Fruit fly (Drosophila melanogaster): ENCODE results near the gene PGS1.

Gene PGS1

dm6 chr3R:18745961-18746468, at the start of gene PGS1, which contains the start of gene gwl (continued):
- TF ChIP-seq Nf-YC (tag; optimal IDR thresholded peaks at IDR 0.05) (no peak), hkb (optimal IDR thresholded peaks at IDR 0.05) (no peak), hkb (GFP tag; IDR thresholded peaks at IDR 0.05) (peak; percentile 65), mld (GFP tag; IDR thresholded peaks at IDR 0.05; ENCODE audit: partially characterized antibody) (no peak), CG9609 (GFP tag; optimal IDR thresholded peaks at IDR 0.05) (peak; percentile 25), fru (optimal IDR thresholded peaks at IDR 0.05) (no peak), CG5953 (GFP tag; IDR thresholded peaks at IDR 0.05) (0 out of 2 replicates have a peak, but pooled peaks have one; percentile 28), CG1233 (GFP tag; optimal IDR thresholded peaks at IDR 0.05) (no peak), grn (GFP tag; optimal IDR thresholded peaks at IDR 0.05) (no peak), CG8944 (GFP tag; optimal IDR thresholded peaks at IDR 0.05) (no peak), gsb (GFP tag; IDR thresholded peaks at IDR 0.05) (peak; percentile 41; the same call in 1 of the 2 replicates), CG8290 (GFP tag; optimal IDR thresholded peaks at IDR 0.05) (no peak), CG8290 (tag; optimal IDR thresholded peaks at IDR 0.05) (no peak), Hr51 (GFP tag; optimal IDR thresholded peaks at IDR 0.05) (peak in 1 of 2 experiments; percentile 6), salm (tag; optimal IDR thresholded peaks at IDR 0.05) (peak; percentile 8), CG11695 (GFP tag; IDR thresholded peaks at IDR 0.05) (peak; percentile 80), CG7556 (GFP tag; optimal IDR thresholded peaks at IDR 0.05) (no peak), cad (GFP tag; optimal IDR thresholded peaks at IDR 0.05) (no peak), amos (GFP tag; IDR thresholded peaks at IDR 0.05; ENCODE audit: partially characterized antibody) (peak; percentile 46; the same call in 1 of the 2 replicates), gt (GFP tag; IDR thresholded peaks at IDR 0.05) (no peak), CG14014 (GFP tag; IDR thresholded peaks at IDR 0.05) (peak; percentile 74), bigmax (GFP tag; optimal IDR thresholded peaks at IDR 0.05) (no peak), hb (GFP tag; IDR thresholded peaks at IDR 0.05; ENCODE audit: partially characterized antibody) (no peak), CG14965 (GFP tag; optimal IDR thresholded peaks at IDR 0.05; ENCODE audit: borderline replicate concordance) (no peak), al (GFP tag; IDR thresholded peaks at IDR 0.05) (peak; percentile 81), stwl (tag; optimal IDR thresholded peaks at IDR 0.05) (peak; percentile 68), CG17912 (GFP tag; optimal IDR thresholded peaks at IDR 0.05) (peak; percentile 23), Drgx (GFP tag; IDR thresholded peaks at IDR 0.05) (0 out of 2 replicates have a peak, but pooled peaks have one; percentile 37), ind (GFP tag; optimal IDR thresholded peaks at IDR 0.05) (peak; percentile 83), TFAM (GFP tag; optimal IDR thresholded peaks at IDR 0.05) (no peak), croc (GFP tag; conservative IDR thresholded peaks at IDR 0.05) (peak; percentile 62), esg (GFP tag; conservative IDR thresholded peaks at IDR 0.05) (peak; percentile 84), HLHmδ (GFP tag; optimal IDR thresholded peaks at IDR 0.05) (no peak), Spps (tag; optimal IDR thresholded peaks at IDR 0.05) (peak; percentile 48), Antp (GFP tag; optimal IDR thresholded peaks at IDR 0.05) (peak; percentile 13), Dref (GFP tag; IDR thresholded peaks at IDR 0.05) (peak; percentile 71), zfh2 (GFP tag; optimal IDR thresholded peaks at IDR 0.05) (peak; percentile 67), CG12942 (GFP tag; optimal IDR thresholded peaks at IDR 0.05) (peak; percentile 74), Mad (GFP tag; optimal IDR thresholded peaks at IDR 0.05) (no peak), HLH54F (GFP tag; optimal IDR thresholded peaks at IDR 0.05) (peak; percentile 54), twi (tag; optimal IDR thresholded peaks at IDR 0.05) (peak; percentile 40), Atf3 (GFP tag; optimal IDR thresholded peaks at IDR 0.05) (no peak), chif (GFP tag; optimal IDR thresholded peaks at IDR 0.05) (peak; percentile 27 to 48), vfl (GFP tag; optimal IDR thresholded peaks at IDR 0.05) (peak; percentile 28), scrt (GFP tag; optimal IDR thresholded peaks at IDR 0.05) (no peak), Sin3A (optimal IDR thresholded peaks at IDR 0.05) (no peak), CG11696 (GFP tag; IDR thresholded peaks at IDR 0.05) (peak; percentile 43; the same call in 1 of the 2 replicates), CG11398 (GFP tag; optimal IDR thresholded peaks at IDR 0.05) (no peak), tx (GFP tag; optimal IDR thresholded peaks at IDR 0.05) (no peak), Hr78 (GFP tag; optimal IDR thresholded peaks at IDR 0.05) (no peak), nom (GFP tag; optimal IDR thresholded peaks at IDR 0.05) (no peak), CG3726 (GFP tag; IDR thresholded peaks at IDR 0.05) (peak; percentile 10; the same call in 1 of the 3 replicates)
